Fruit fly (Drosophila melanogaster) whole organism, adult: ENCODE data around the gene Ace.
A peak's percentile ranks its signal among the peaks of the same experiment; 100 is the strongest.

Source experiments
- CG11617 ChIP-seq: fragments of 200-800 bp; sonication (Bioruptor generic); optimal IDR thresholded peaks from 2 replicates; lab custom pipeline; 2017; ENCODE audit warnings: mild to moderate bottlenecking, missing biosample characterization, missing genetic modification reagents, missing genetic modification characterization
- CG12768 ChIP-seq: fragments of 200-800 bp; sonication (Bioruptor generic); optimal IDR thresholded peaks from 2 replicates; lab custom pipeline; 2017; ENCODE audit warnings: missing biosample characterization, missing genetic modification characterization, mild to moderate bottlenecking, moderate library complexity, missing genetic modification reagents
- CG14711 ChIP-seq: fragments of 200-800 bp; sonication (Bioruptor generic); optimal IDR thresholded peaks from 2 replicates; lab custom pipeline; 2018; ENCODE audit warnings: missing biosample characterization, mild to moderate bottlenecking, missing genetic modification characterization, moderate library complexity
- CG1620 ChIP-seq: fragments of 200-800 bp; sonication (Bioruptor generic); optimal IDR thresholded peaks from 2 replicates; lab custom pipeline; 2016; ENCODE audit warnings: missing biosample characterization, missing genetic modification characterization
- CG33017 ChIP-seq: fragments of 200-800 bp; sonication (Bioruptor generic); optimal IDR thresholded peaks from 2 replicates; lab custom pipeline; 2018; ENCODE audit warnings: missing biosample characterization, mild to moderate bottlenecking, missing genetic modification characterization, moderate library complexity
- CG5204 ChIP-seq: fragments of 200-800 bp; sonication (Bioruptor generic); optimal IDR thresholded peaks from 2 replicates; lab custom pipeline; 2016; ENCODE audit warnings: missing biosample characterization, missing genetic modification characterization
- CG7045 ChIP-seq: fragments of 200-800 bp; sonication (Bioruptor generic); optimal IDR thresholded peaks from 2 replicates; lab custom pipeline; 2017; ENCODE audit warnings: missing biosample characterization, mild to moderate bottlenecking, missing genetic modification characterization
- CG7101 ChIP-seq: fragments of 200-800 bp; sonication (Bioruptor generic); optimal IDR thresholded peaks from 2 replicates; lab custom pipeline; 2018; ENCODE audit warnings: missing biosample characterization, mild to moderate bottlenecking, missing genetic modification characterization, moderate library complexity
- Crg-1 ChIP-seq: fragments of 200-800 bp; sonication (Bioruptor generic); optimal IDR thresholded peaks from 2 replicates; lab custom pipeline; 2016; ENCODE audit warnings: missing biosample characterization, missing genetic modification characterization
- Hr96 ChIP-seq: fragments of 200-800 bp; sonication (Bioruptor generic); optimal IDR thresholded peaks from 2 replicates; lab custom pipeline; 2016; ENCODE audit warnings: missing biosample characterization, missing genetic modification characterization
- Mnt ChIP-seq: fragments of 200-800 bp; sonication (Bioruptor generic); optimal IDR thresholded peaks from 2 replicates; lab custom pipeline; 2016; ENCODE audit warnings: missing biosample characterization, mild to moderate bottlenecking, missing genetic modification characterization
- bab1 ChIP-seq: fragments of 200-800 bp; sonication (Bioruptor generic); optimal IDR thresholded peaks from 3 replicates; lab custom pipeline; 2019; ENCODE audit warnings: missing biosample characterization, mild to moderate bottlenecking, missing genetic modification characterization, moderate library complexity
- cic ChIP-seq: fragments of 200-800 bp; sonication (Bioruptor generic); optimal IDR thresholded peaks from 2 replicates; lab custom pipeline; 2017; ENCODE audit warnings: missing biosample characterization, mild to moderate bottlenecking, missing genetic modification characterization, moderate library complexity
- kay ChIP-seq: fragments of 200-800 bp; sonication (Bioruptor generic); peaks from one replicate; lab custom pipeline; 2016; ENCODE audit warnings: missing biosample characterization, missing genetic modification characterization, borderline replicate concordance
- ovo ChIP-seq: fragments of 200-800 bp; sonication (Bioruptor generic); optimal IDR thresholded peaks from 2 replicates; lab custom pipeline; 2016; ENCODE audit warnings: missing biosample characterization, missing genetic modification characterization
- pad ChIP-seq: fragments of 200-800 bp; sonication (Bioruptor generic); optimal IDR thresholded peaks from 3 replicates; lab custom pipeline; 2017; ENCODE audit warnings: missing biosample characterization, missing genetic modification characterization, mild to moderate bottlenecking, moderate library complexity, missing genetic modification reagents
- tj ChIP-seq: fragments of 200-800 bp; sonication (Bioruptor generic); optimal IDR thresholded peaks from 3 replicates; lab custom pipeline; 2017; ENCODE audit warnings: missing biosample characterization, mild to moderate bottlenecking, missing genetic modification characterization, moderate library complexity
- toe ChIP-seq: fragments of 200-800 bp; sonication (Bioruptor generic); optimal IDR thresholded peaks from 2 replicates; lab custom pipeline; 2016; ENCODE audit warnings: missing biosample characterization, missing genetic modification characterization

Gene Ace

dm6 chr3R:13221820-13222219, 37.5 kb downstream of the Ace start:
- TF ChIP-seq CG7045 (GFP tag; lab: Kevin White, UChicago) (no peak), ovo (no peak), CG14711 (tag; lab: Kevin White, UChicago) (no peak), CG12768 (GFP tag; lab: Kevin White, UChicago) (no peak), CG11617 (GFP tag; lab: Kevin White, UChicago) (no peak), CG1620 (no peak), cic (GFP tag; lab: Kevin White, UChicago) (no peak), Mnt (GFP tag; lab: Kevin White, UChicago) (no peak), Crg-1 (GFP tag; lab: Kevin White, UChicago) (no peak)

dm6 chr3R:13220478-13220877, 38.8 kb downstream of the Ace start, which contains the start of gene CG8476:
Gene CG8476 (minus strand): TSS chr3R:13220578.
- no peak for TF ChIP-seq CG5204 (GFP tag; lab: Kevin White, UChicago)
- no peak for TF ChIP-seq toe (GFP tag; lab: Kevin White, UChicago)
- no peak for TF ChIP-seq pad (GFP tag; lab: Kevin White, UChicago)
- no peak for TF ChIP-seq ovo
- TF ChIP-seq Crg-1 (GFP tag; lab: Kevin White, UChicago) = no peak
- TF ChIP-seq CG1620 = no peak
- no peak for TF ChIP-seq CG7045 (GFP tag; lab: Kevin White, UChicago)
- no peak for TF ChIP-seq CG7101 (tag; lab: Kevin White, UChicago)

dm6 chr3R:13218733-13219132, 40.6 kb downstream of the Ace start:
- TF ChIP-seq cic (GFP tag; lab: Kevin White, UChicago) (no peak), CG7045 (GFP tag; lab: Kevin White, UChicago) (no peak), ovo (no peak), toe (GFP tag; lab: Kevin White, UChicago) (no peak), Hr96 (GFP tag; lab: Kevin White, UChicago) (no peak), CG11617 (GFP tag; lab: Kevin White, UChicago) (no peak), bab1 (GFP tag; lab: Kevin White, UChicago) (no peak), pad (GFP tag; lab: Kevin White, UChicago) (no peak), Crg-1 (GFP tag; lab: Kevin White, UChicago) (no peak), tj (GFP tag; lab: Kevin White, UChicago) (no peak), CG33017 (tag; lab: Kevin White, UChicago) (no peak), CG1620 (no peak), CG5204 (GFP tag; lab: Kevin White, UChicago) (no peak), CG14711 (tag; lab: Kevin White, UChicago) (no peak)

- no peak for TF ChIP-seq Mnt (GFP tag; lab: Kevin White, UChicago)
- no peak for TF ChIP-seq CG12768 (GFP tag; lab: Kevin White, UChicago)
- no peak for TF ChIP-seq CG14711 (tag; lab: Kevin White, UChicago)
These were observed 44.2 kb downstream of the Ace start for dm6 chr3R:13215100-13215499.

DNA sequence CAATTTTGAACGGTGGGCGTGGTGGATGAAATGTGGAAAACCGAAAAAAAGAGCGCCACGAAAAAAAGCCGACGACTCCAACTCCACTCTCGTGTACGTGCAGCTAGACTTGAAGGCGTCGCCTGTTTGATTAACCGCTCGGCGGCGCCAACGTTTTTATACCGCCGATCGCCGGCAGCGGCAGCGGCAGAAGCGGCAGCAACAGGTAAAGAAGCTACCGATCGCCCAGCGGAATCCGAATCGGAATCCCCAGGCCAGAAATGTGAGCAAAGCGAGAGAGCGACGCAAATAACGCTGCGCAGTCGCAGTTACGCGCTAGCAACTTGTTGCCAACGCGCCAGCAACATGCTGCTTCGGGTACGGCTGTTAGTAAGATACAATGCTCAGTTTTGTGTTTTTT, 45.0 kb downstream of the Ace start, which contains the start of gene CG8483:
Gene CG8483, minus strand, starts transcription at position 119 of the 400 bp plus-strand sequence.
- TF ChIP-seq CG11617 (GFP tag; lab: Kevin White, UChicago) (no peak), CG1620 (no peak), CG5204 (GFP tag; lab: Kevin White, UChicago) (no peak), Crg-1 (GFP tag; lab: Kevin White, UChicago) (no peak), cic (GFP tag; lab: Kevin White, UChicago) (no peak), CG33017 (tag; lab: Kevin White, UChicago) (no peak), CG7045 (GFP tag; lab: Kevin White, UChicago) (no peak), bab1 (GFP tag; lab: Kevin White, UChicago) (no peak), pad (GFP tag; lab: Kevin White, UChicago) (no peak), tj (GFP tag; lab: Kevin White, UChicago) (no peak), Hr96 (GFP tag; lab: Kevin White, UChicago) (no peak)

- no peak for TF ChIP-seq bab1 (GFP tag; lab: Kevin White, UChicago)
- TF ChIP-seq CG14711 (tag; lab: Kevin White, UChicago) = no peak
- no peak for TF ChIP-seq kay (GFP tag; lab: Kevin White, UChicago)
- TF ChIP-seq pad (GFP tag; lab: Kevin White, UChicago) = peak; percentile 14
- no peak for TF ChIP-seq CG7101 (tag; lab: Kevin White, UChicago)
These were observed 50.9 kb downstream of the Ace start for dm6 chr3R:13208451-13208850.

- no peak for TF ChIP-seq tj (GFP tag; lab: Kevin White, UChicago)
- no peak for TF ChIP-seq CG14711 (tag; lab: Kevin White, UChicago)
- no peak for TF ChIP-seq CG11617 (GFP tag; lab: Kevin White, UChicago)
- no peak for TF ChIP-seq CG7045 (GFP tag; lab: Kevin White, UChicago)
- TF ChIP-seq cic (GFP tag; lab: Kevin White, UChicago) = no peak
- TF ChIP-seq CG33017 (tag; lab: Kevin White, UChicago) = no peak
These were observed 58.9 kb downstream of the Ace start for dm6 chr3R:13200402-13200801.

dm6 chr3R:13191299-13191698, 68.0 kb downstream of the Ace start, which contains the start of gene CG8141:
Gene CG8141 (plus strand): TSS chr3R:13191599.
- no peak for TF ChIP-seq pad (GFP tag; lab: Kevin White, UChicago)
- TF ChIP-seq CG7045 (GFP tag; lab: Kevin White, UChicago) = no peak
- no peak for TF ChIP-seq bab1 (GFP tag; lab: Kevin White, UChicago)
- TF ChIP-seq tj (GFP tag; lab: Kevin White, UChicago) = no peak
- TF ChIP-seq kay (GFP tag; lab: Kevin White, UChicago) = no peak
- no peak for TF ChIP-seq Hr96 (GFP tag; lab: Kevin White, UChicago)
- no peak for TF ChIP-seq CG5204 (GFP tag; lab: Kevin White, UChicago)
